Worm (Caenorhabditis elegans): ENCODE data around the gene snap-29.
A peak's percentile ranks its signal among the peaks of the same experiment; 100 is the strongest.

Gene snap-29

ce11 chrIII:8799964-8800795, 24.1 kb downstream of the snap-29 start, which contains the start of gene F54F2.6 (continued):
- TF ChIP-seq nhr-41 (GFP tag; IDR thresholded peaks at IDR 0.05) (no peak), F49E8.2 (tag; optimal IDR thresholded peaks at IDR 0.05; ENCODE audit: borderline replicate concordance) (no peak), spr-3 (GFP tag; optimal IDR thresholded peaks at IDR 0.05) (peak; percentile 10), nhr-42 (GFP tag; IDR thresholded peaks at IDR 0.05) (no peak), T26A8.4 (GFP tag; IDR thresholded peaks at IDR 0.05) (peak; percentile 75), R02D3.7 (tag; optimal IDR thresholded peaks at IDR 0.05) (no peak), nhr-11 (tag; optimal IDR thresholded peaks at IDR 0.05) (peak; percentile 81), hlh-30 (tag; optimal IDR thresholded peaks at IDR 0.05; ENCODE audit: insufficient read depth) (peak; percentile 95), nhr-237 (tag; optimal IDR thresholded peaks at IDR 0.05) (peak; percentile 13), Y105C5A.15 (GFP tag; IDR thresholded peaks at IDR 0.05) (no peak), lsy-2 (tag; optimal IDR thresholded peaks at IDR 0.05) (peak; percentile 86 to 89), Y75B8A.6 (GFP tag; IDR thresholded peaks at IDR 0.05) (no peak), ceh-28 (tag; optimal IDR thresholded peaks at IDR 0.05) (peak; percentile 7), ZK337.2 (GFP tag; IDR thresholded peaks at IDR 0.05) (peak; percentile 13; the same call in 1 of the 2 replicates), F10B5.3 (tag; optimal IDR thresholded peaks at IDR 0.05) (no peak), cey-2 (tag; optimal IDR thresholded peaks at IDR 0.05; ENCODE audit: borderline replicate concordance, insufficient read depth) (no peak), zag-1 (tag; optimal IDR thresholded peaks at IDR 0.05) (peak; percentile 59), madf-5 (GFP tag; IDR thresholded peaks at IDR 0.05) (no peak), F37D6.2 (tag; optimal IDR thresholded peaks at IDR 0.05) (peak; percentile 90), unc-62 (GFP tag; optimal IDR thresholded peaks at IDR 0.05 in 1 of 2) (peak in 1 of 2 experiments; percentile 100), unc-62 (tag; optimal IDR thresholded peaks at IDR 0.05) (peak; percentile 89), daf-16 (GFP tag; optimal IDR thresholded peaks at IDR 0.05) (peak; percentile 20 to 93), daf-16 (tag; optimal IDR thresholded peaks at IDR 0.05) (peak; percentile 8), ama-1 (optimal IDR thresholded peaks at IDR 0.05) (peak; percentile 5), attf-4 (tag; optimal IDR thresholded peaks at IDR 0.05) (no peak), mxl-3 (GFP tag; optimal IDR thresholded peaks at IDR 0.05) (peak; percentile 89), arid-1 (GFP tag; conservative IDR thresholded peaks at IDR 0.05) (0 out of 2 replicates have a peak, but pooled peaks have one; percentile 5), unc-39 (tag; optimal IDR thresholded peaks at IDR 0.05) (no peak), D1046.2 (GFP tag; IDR thresholded peaks at IDR 0.05) (0 out of 2 replicates have a peak, but pooled peaks have one; percentile 66), nhr-28 (tag; optimal IDR thresholded peaks at IDR 0.05) (peak; percentile 65), mxl-2 (GFP tag; conservative IDR thresholded peaks at IDR 0.05) (no peak), mdl-1 (tag; optimal IDR thresholded peaks at IDR 0.05) (peak; percentile 69 to 98), zfp-2 (tag; optimal IDR thresholded peaks at IDR 0.05) (no peak), jun-1 (tag; optimal IDR thresholded peaks at IDR 0.05) (peak; percentile 49), pqm-1 (tag; optimal IDR thresholded peaks at IDR 0.05) (peak; percentile 35), spr-1 (tag; optimal IDR thresholded peaks at IDR 0.05) (no peak), dmd-8 (GFP tag; IDR thresholded peaks at IDR 0.05) (peak; percentile 67; the same call in 1 of the 2 replicates), mdt-29 (GFP tag; IDR thresholded peaks at IDR 0.05) (no peak; the same call in 1 of the 2 replicates), ceh-32 (tag; optimal IDR thresholded peaks at IDR 0.05; ENCODE audit: poor library complexity) (peak; percentile 12), mep-1 (tag; optimal IDR thresholded peaks at IDR 0.05) (peak; percentile 86), lim-7 (GFP tag; IDR thresholded peaks at IDR 0.05) (no peak), lin-38 (GFP tag; IDR thresholded peaks at IDR 0.05) (peak; percentile 56), ceh-20 (GFP tag; IDR thresholded peaks at IDR 0.05) (peak; percentile 86), skn-1 (tag; optimal IDR thresholded peaks at IDR 0.05) (no peak), rbr-2 (tag; optimal IDR thresholded peaks at IDR 0.05) (peak; percentile 93), nhr-102 (tag; optimal IDR thresholded peaks at IDR 0.05) (peak; percentile 25)
